Fruit fly (Drosophila melanogaster): ENCODE results near the gene CG17982.

CG17982 gene

dm6 chrX:8126149-8126548, 17.5 kb downstream of the CG17982 start:
- TF ChIP-seq CTCF (optimal IDR thresholded peaks at IDR 0.05) (no peak), CG8478 (optimal IDR thresholded peaks at IDR 0.05) (no peak)

DNA sequence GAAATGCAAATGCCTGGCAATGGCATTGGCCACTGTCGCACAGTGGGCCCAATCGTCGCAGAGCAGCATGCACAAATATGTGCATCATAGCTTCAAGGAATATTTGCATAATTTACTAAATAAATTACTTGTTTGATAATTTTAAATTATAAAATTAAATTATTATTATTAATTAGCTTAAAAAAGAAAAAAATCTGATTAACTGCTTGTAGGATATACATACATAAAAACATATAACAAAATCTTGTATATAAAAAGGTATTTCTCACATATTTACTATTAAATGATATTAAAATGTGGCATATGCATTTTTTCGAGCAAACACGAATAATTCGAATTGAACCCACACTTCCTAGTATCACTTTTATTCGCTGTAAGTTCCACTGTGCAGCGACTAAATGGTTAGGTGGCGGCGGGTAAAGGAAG, 18.4 kb downstream of the CG17982 start:
- TF ChIP-seq CG8478 (optimal IDR thresholded peaks at IDR 0.05) (no peak), CTCF (optimal IDR thresholded peaks at IDR 0.05) (no peak)

DNA sequence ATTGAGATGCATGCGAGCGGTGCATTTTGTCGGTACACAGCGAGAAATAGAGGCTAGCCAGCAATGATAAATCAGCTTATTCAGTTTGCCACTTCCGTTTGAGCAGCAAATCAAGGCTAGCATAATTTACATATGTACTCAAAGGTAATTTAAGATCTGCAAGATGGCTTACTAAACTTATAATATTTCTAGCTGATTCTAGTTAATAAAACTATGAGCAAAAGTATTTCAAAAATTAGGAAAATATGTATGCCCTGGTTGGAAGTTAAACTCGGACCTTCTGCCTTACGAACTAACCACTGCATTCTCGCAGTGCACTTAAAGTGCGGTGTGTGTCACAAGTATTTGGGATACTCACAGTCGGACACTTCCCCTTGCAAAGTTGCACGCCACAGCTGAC, 20.8 kb downstream of the CG17982 start:
- no peak for TF ChIP-seq CG8478 (optimal IDR thresholded peaks at IDR 0.05)
- TF ChIP-seq CTCF (optimal IDR thresholded peaks at IDR 0.05) = no peak

DNA sequence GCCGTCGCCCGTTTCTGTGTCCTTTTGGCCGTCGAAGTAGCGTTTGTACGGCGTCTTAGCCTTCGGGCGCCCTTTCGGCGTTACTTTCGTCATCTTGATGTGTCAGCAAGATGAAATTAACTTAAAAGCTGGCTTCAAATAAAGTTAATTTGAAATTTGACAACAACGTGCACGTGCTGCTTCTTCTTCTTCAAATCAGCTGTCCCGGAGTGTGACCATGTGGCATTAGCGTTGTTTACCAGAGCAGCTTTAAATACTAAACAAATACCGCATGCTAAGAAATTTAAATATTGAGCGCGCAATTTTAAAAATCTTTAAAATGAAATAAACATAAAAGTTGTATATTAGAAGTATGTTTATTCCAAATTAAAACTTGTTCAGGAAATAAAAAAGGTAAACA, 22.7 kb downstream of the CG17982 start, which contains the start of gene CG2260:
Gene CG2260 (minus strand): TSS at position 209 of the 400 bp plus-strand sequence.
- TF ChIP-seq CG8478 (optimal IDR thresholded peaks at IDR 0.05) (no peak), CTCF (optimal IDR thresholded peaks at IDR 0.05) (no peak)

dm6 chrX:8116813-8117212, 26.8 kb downstream of the CG17982 start, which contains the start of gene CG1575:
Gene CG1575 (plus strand): TSS chrX:8117012.
- TF ChIP-seq CTCF (optimal IDR thresholded peaks at IDR 0.05) (no peak), CG8478 (optimal IDR thresholded peaks at IDR 0.05) (no peak)

DNA sequence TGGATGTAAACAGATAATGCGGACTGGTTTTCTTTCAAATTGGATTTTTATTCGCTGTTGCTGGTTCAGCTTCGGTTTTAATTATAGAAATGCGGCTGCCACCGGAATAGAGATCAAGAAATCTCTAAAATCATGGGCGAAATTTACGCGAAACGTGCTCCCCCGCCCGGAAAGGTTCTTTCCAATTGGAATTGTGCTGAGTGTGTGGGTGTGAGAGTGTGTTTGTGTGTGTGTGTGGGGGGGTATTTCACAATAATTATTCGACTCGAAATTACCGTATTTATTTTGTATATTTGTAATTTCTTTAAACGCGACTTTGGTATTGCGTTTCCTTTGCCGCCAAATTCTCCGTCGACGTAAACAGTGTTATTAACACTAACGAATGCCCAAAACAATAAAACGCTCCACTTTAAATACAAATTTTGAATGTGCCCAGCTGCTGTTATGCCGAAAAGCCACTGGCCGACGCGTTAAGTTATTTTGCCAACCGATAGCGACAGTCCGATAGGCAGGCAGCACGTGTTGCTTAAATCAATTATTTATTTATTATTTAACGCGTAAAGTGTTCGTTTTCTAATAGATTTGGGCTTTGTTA, 27.8 kb downstream of the CG17982 start, which contains the start of gene Gclc:
Gene Gclc (minus strand): TSS at position 431 of the 595 bp plus-strand sequence.
- TF ChIP-seq CTCF (optimal IDR thresholded peaks at IDR 0.05) = no peak
- TF ChIP-seq CG8478 (optimal IDR thresholded peaks at IDR 0.05) = no peak

DNA sequence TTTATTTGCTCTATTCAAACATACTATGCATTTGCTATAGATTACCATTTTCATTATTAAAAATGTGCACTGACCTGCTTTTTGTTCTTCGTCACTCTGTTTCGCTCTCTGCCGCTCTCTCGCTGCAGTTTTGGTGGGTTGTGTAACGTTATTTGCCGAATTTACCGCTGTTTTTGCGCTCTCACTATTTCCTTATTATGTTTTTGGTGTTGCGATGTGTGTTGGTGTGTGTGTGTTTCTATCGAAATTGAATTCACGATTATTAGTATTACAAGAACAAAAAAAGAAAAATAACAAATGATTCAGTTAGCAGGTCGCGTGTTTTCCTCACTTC, 28.3 kb downstream of the CG17982 start:
- no peak for TF ChIP-seq CTCF (optimal IDR thresholded peaks at IDR 0.05)

DNA sequence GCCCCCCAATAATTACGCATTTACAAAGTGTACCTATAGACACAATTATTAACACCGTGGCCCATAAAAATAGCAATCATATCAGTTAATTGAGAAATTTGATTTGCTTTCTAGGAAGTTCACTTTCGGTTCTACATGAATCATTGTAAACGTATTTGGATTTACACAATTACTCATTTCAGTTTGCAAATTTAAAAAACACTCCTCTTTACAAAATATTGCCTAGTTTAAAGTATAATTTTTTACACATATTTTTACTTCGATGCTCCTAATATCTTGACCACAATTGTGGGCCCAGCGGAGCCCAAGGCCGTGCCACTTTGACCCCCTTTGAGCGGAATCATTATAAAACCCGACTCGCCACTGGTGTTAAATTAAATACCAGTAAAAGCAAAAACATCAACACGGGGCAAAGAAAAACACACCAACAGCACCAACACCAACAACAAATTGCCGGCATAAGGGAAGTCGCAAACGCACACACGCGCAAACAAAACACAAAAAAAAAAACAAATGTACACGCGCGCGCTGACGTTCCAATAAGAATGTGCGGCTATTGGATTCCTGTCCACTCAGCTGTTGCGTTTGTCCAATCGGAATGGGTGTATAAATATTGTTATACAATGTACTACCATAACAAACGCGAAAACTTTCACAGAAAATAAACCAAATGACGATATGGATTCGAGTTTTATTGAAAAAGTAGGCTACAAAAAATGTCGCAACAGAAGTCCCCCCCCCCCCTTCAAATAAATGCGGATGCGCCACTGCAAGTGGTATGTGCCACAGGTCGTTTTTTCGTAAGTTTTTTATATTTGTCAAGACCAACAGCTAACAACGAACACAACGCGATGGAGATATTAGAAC, 28.9 kb downstream of the CG17982 start:
- TF ChIP-seq CTCF (optimal IDR thresholded peaks at IDR 0.05) (no peak), CG8478 (optimal IDR thresholded peaks at IDR 0.05) (no peak)

DNA sequence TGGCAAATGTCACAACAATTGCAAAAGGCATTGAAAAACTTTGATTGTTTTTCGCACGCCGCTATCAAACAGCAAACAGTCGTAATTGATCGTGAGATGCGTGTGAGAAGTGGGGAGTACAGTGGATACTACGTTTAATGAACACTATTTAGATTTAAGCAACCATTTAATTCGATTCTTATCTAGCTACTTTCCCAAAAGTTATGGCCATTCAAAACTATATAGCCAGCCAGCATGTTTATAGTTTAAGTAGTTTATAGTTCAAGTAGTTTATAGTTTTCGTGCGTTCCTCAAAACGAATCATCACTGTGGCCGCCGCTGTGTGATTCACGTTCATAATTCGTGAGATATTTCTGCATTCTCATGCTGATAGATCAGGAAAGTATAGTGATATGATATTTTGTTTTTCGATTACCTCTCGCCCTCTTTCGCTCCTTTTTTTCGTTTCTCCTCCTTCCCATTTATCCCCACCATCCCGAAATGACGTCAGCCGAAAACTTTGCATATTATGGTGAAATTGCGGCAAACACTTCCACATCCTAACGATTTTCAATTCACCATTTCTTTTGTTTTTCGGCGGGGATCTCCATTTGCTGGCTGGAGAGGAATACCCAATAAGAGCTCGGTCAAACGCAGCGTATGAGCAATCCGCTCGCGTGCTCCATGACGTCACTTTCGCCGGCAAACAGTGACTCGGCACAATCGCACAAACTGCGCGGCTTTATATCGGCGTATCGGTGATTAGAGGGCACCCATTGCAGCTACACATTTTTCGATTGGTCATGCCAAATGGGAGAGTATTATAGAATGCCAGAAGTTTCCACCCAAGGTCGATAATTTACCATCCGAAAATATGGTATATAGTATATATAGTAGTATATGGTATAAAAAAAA, 30.0 kb downstream of the CG17982 start:
- no peak for TF ChIP-seq CTCF (optimal IDR thresholded peaks at IDR 0.05)
- TF ChIP-seq CG8478 (optimal IDR thresholded peaks at IDR 0.05) = no peak

DNA sequence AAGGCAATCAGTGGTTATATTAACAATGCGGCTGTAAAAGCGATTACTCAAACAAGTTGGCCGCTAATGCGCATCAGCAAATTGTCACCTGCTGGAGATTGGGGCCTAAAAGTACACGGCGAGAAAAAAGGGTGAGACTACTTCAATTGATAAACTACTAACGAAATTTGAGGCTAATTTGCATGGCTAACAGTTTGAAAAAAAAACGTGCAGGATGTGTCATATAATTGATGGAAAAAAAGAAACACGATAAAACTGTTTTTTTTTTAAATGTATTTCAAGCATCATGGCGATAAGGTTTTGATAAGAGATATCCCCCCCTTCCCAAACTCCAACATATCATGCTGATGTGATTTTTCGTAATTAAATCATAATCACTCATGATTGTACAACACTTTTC, 30.9 kb downstream of the CG17982 start:
- no peak for TF ChIP-seq CTCF (optimal IDR thresholded peaks at IDR 0.05)

dm6 chrX:8110984-8111383, 32.7 kb downstream of the CG17982 start:
- no peak for TF ChIP-seq CTCF (optimal IDR thresholded peaks at IDR 0.05)
- no peak for TF ChIP-seq CG8478 (optimal IDR thresholded peaks at IDR 0.05)

DNA sequence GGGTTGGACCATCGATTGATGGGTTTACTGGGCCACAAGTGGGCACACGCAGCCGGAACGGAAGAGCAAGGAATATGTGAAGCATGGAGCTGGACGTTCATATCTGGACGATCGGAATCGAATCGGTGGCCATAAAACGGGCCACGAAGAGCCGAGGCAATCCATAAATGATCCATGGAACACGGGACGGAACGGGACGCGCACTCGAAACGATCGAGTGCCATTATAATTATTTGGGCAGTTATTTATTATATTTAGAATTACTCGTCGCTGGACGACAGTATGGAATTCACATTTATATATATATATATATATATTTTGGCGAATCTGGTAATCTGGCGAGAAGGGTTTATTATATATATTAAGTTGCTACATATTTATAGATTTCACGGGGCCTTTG, 35.7 kb downstream of the CG17982 start:
- TF ChIP-seq CG8478 (optimal IDR thresholded peaks at IDR 0.05) = no peak
- no peak for TF ChIP-seq CTCF (optimal IDR thresholded peaks at IDR 0.05)

DNA sequence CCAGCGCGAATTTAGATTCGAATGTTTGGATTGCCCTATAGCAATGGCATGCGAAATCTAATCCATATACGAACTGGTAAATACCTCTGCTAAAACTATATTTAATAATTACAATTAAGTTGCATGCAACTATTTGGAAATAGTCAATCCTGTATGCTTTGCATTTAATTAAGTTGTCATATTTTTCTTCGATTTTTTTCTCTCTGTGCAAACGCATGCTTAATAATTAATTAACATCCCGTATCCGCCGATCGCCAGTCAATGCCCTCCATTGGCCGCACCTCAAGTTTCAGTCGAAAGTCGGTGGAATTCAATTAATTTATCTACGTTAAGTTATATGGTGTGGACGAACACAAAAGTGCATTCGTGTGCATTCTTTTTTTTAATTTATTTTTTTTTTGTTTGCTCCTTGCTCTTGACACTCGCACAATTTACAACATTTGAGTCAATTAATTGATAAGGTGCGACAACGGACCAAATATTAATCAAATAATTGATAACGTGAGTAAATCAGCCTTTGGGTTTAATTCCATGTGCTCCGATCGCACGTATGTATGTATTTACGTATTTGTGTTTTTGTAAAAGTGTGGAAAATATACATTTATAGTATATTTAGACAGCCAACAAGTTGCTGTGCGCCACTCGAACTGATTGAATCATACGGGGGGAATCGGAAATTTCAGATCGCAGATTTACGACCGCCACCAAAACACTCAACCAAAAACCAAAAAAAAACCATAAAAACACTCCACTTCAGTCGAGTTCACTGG, 37.2 kb downstream of the CG17982 start:
- TF ChIP-seq CG8478 (optimal IDR thresholded peaks at IDR 0.05) (no peak), CTCF (optimal IDR thresholded peaks at IDR 0.05) (no peak)

dm6 chrX:8101479-8102198, 42.0 kb downstream of the CG17982 start, which contains the start of gene CG2258:
Gene CG2258 (minus strand): TSS chrX:8102095.
- no peak for TF ChIP-seq CG8478 (optimal IDR thresholded peaks at IDR 0.05)
- no peak for TF ChIP-seq CTCF (optimal IDR thresholded peaks at IDR 0.05)
